Fruit fly (Drosophila melanogaster): ENCODE data around the gene CG13983.

DNA sequence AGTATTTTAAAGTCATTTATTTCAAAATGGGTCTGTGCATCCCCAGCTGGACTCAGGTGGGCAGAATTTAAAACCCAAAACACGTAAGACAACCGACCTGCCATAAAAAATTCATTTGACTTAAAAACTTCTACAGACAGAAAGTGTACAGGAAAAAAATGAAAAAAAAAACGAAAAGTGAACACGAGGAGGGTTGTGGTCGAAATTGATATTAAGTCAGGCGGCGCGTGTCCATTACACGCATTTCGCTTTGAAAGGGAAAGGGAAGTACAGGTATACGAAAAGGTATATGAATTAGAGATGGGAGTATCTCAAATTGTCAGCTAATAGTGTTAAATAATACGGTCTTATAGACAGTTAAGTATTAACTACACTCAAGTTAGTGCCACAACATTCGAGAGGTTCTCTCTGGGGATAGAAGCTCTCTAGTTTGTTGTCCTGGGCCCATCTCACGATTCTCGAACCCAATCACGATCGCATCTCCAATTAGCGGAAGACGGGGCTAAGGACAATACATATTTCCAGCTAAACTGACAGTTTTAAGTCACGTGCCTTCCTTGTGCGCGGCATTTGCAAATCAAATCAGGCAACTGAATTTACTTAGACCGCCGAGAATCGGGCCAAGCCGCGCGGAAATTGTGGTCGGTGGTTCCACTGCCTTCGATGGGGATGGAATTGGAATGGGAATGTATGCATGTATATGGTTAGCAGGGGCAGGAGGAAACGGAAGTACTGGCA lies 45.5 kb downstream of the CG13983 start:
- TF ChIP-seq usp (GFP tag; optimal IDR thresholded peaks at IDR 0.05) (no peak), psq (optimal IDR thresholded peaks at IDR 0.05) (no peak), CG8478 (optimal IDR thresholded peaks at IDR 0.05) (no peak), Dll (optimal IDR thresholded peaks at IDR 0.05) (no peak), EcR (GFP tag; optimal IDR thresholded peaks at IDR 0.05) (no peak)
